Fruit fly (Drosophila melanogaster): ENCODE results near the gene CG12991.

dm6 chrX:17569128-17569527 lies 10.5 kb upstream of the CG12991 start, which contains the start of gene ppk23:
- TF ChIP-seq jim (GFP tag; optimal IDR thresholded peaks at IDR 0.05) (no peak), Sp1 (GFP tag; optimal IDR thresholded peaks at IDR 0.05) (no peak), ey (GFP tag; optimal IDR thresholded peaks at IDR 0.05) (no peak), sage (GFP tag; optimal IDR thresholded peaks at IDR 0.05) (no peak), pan (optimal IDR thresholded peaks at IDR 0.05) (no peak), psq (GFP tag; optimal IDR thresholded peaks at IDR 0.05) (no peak), CG9705 (GFP tag; optimal IDR thresholded peaks at IDR 0.05) (no peak), Dif (GFP tag; optimal IDR thresholded peaks at IDR 0.05; ENCODE audit: partially characterized antibody) (no peak), br (GFP tag; optimal IDR thresholded peaks at IDR 0.05) (no peak), rgr (GFP tag; optimal IDR thresholded peaks at IDR 0.05) (no peak), usp (GFP tag; optimal IDR thresholded peaks at IDR 0.05) (no peak)

Measured in whole organism, wandering third instar larva.